Worm (Caenorhabditis elegans): Measurements from ENCODE around the gene spe-17.

- no peak for TF ChIP-seq ahr-1 (tag; optimal IDR thresholded peaks at IDR 0.05)
- peak; percentile 60 for TF ChIP-seq ama-1 (optimal IDR thresholded peaks at IDR 0.05)
- no peak for TF ChIP-seq mec-3 (tag; optimal IDR thresholded peaks at IDR 0.05; ENCODE audit: borderline replicate concordance)
- no peak for TF ChIP-seq nhr-11 (tag; optimal IDR thresholded peaks at IDR 0.05)
- no peak for TF ChIP-seq hlh-6 (tag; optimal IDR thresholded peaks at IDR 0.05)
- TF ChIP-seq rnt-1 (tag; optimal IDR thresholded peaks at IDR 0.05) = no peak
- TF ChIP-seq syd-9 (tag; optimal IDR thresholded peaks at IDR 0.05) = no peak
These were observed 23.7 kb downstream of the spe-17 start for ce11 chrIV:12036924-12037323.
